Worm (Caenorhabditis elegans): ENCODE measurements around the gene F20C5.5.

F20C5.5 gene

DNA sequence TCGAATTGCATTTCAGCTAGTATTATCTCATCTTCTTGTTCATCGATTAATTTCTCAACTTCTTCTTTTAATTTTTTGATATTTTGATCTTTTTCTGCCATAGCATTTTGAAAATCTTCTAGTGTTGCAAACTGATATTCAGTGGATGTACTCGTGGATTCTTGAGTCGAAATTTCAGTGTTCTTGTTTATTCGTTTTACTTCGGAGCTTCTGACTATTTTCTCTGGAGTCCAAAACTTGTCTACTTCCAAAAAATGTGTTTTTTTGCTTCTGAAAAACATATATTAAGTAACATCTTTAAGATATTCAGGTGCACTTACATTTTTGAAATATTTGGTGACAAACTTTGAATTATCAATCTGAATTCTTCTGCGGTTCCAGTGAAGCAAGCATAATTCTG is at the start of gene F20C5.5:
Gene F20C5.5 (minus strand): TSS at position 101 of the 400 bp plus-strand sequence.
- TF ChIP-seq mab-5 (tag; optimal IDR thresholded peaks at IDR 0.05), result no peak
- TF ChIP-seq crh-2 (tag; optimal IDR thresholded peaks at IDR 0.05), result no peak
- no peak for TF ChIP-seq nhr-11 (tag; optimal IDR thresholded peaks at IDR 0.05)
- TF ChIP-seq snpc-4 (tag; optimal IDR thresholded peaks at IDR 0.05), result no peak
- no peak for TF ChIP-seq aly-2 (tag; optimal IDR thresholded peaks at IDR 0.05)
- no peak for TF ChIP-seq sma-9 (GFP tag; optimal IDR thresholded peaks at IDR 0.05)
- no peak for TF ChIP-seq sma-9 (tag; optimal IDR thresholded peaks at IDR 0.05)
- no peak for TF ChIP-seq unc-62 (GFP tag; optimal IDR thresholded peaks at IDR 0.05)
- TF ChIP-seq unc-55 (GFP tag; optimal IDR thresholded peaks at IDR 0.05), result no peak
- TF ChIP-seq F13H6.1 (tag; optimal IDR thresholded peaks at IDR 0.05), result no peak
- TF ChIP-seq gmeb-1 (tag; optimal IDR thresholded peaks at IDR 0.05), result no peak
- no peak for TF ChIP-seq ceh-82 (tag; optimal IDR thresholded peaks at IDR 0.05)
- TF ChIP-seq nhr-6 (tag; optimal IDR thresholded peaks at IDR 0.05), result no peak
- no peak for TF ChIP-seq skn-1 (tag; optimal IDR thresholded peaks at IDR 0.05)
- TF ChIP-seq alr-1 (tag; optimal IDR thresholded peaks at IDR 0.05), result no peak
- no peak for TF ChIP-seq ztf-11 (tag; optimal IDR thresholded peaks at IDR 0.05)
- no peak for TF ChIP-seq peb-1 (tag; optimal IDR thresholded peaks at IDR 0.05)
- no peak for TF ChIP-seq elt-1 (tag; optimal IDR thresholded peaks at IDR 0.05)
- TF ChIP-seq mdl-1 (tag; optimal IDR thresholded peaks at IDR 0.05), result no peak
- TF ChIP-seq ZK546.5 (tag; optimal IDR thresholded peaks at IDR 0.05), result no peak

DNA sequence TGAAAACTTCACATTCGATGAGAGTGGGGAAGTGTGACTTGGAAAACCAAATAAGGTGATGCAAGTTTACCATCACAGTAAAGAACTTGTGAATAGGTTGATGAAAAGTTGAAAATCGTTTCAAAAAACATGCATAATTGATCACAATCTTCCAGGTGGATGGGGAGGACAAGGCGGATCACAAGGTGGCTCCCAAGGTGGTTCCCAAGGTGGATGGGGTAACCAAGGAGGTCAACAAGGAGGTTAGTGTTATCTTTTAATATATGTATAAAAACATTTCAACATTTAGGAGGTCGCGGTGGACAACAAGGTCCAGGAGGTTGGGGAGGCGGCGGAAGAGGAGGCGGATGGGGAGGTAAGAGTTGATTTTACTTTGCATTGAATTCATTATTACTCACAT is 48.2 kb upstream of the F20C5.5 start, which contains the start of gene T28C6.10:
Gene T28C6.10 (plus strand): TSS at position 301 of the 400 bp plus-strand sequence.
- TF ChIP-seq nhr-23 (tag; optimal IDR thresholded peaks at IDR 0.05) (no peak), nhr-237 (tag; optimal IDR thresholded peaks at IDR 0.05) (no peak), ama-1 (optimal IDR thresholded peaks at IDR 0.05) (no peak), ZK546.5 (tag; optimal IDR thresholded peaks at IDR 0.05) (no peak), nhr-129 (tag; optimal IDR thresholded peaks at IDR 0.05) (no peak), sem-4 (tag; optimal IDR thresholded peaks at IDR 0.05) (no peak), gmeb-1 (tag; optimal IDR thresholded peaks at IDR 0.05) (no peak), dmd-4 (tag; optimal IDR thresholded peaks at IDR 0.05) (no peak), Y55F3AM.14 (GFP tag; optimal IDR thresholded peaks at IDR 0.05) (no peak), crh-2 (tag; optimal IDR thresholded peaks at IDR 0.05) (no peak), nhr-12 (tag; optimal IDR thresholded peaks at IDR 0.05) (no peak), ceh-16 (tag; optimal IDR thresholded peaks at IDR 0.05) (no peak), elt-1 (tag; optimal IDR thresholded peaks at IDR 0.05) (no peak), mdl-1 (tag; optimal IDR thresholded peaks at IDR 0.05) (no peak)

DNA sequence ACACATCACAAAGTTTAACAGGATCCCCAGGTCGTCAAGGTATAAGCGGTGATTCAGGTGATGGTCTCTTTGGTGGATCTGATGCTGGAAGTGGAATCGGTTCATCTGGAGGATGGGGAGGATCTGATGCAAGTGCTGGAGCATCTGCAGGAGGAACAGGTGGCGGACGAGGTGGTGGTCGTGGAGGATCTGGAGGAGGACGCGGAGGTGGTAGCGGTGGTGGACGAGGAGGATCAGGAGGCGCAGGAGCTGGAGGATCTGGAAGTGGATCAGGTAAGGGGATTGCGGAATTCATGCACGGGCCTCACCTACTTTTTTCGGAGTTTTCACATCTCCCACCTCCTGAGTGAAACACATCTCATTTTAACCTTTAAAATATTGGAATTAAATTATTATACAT is 47.2 kb upstream of the F20C5.5 start:
- no peak for TF ChIP-seq gmeb-1 (tag; optimal IDR thresholded peaks at IDR 0.05)
- TF ChIP-seq ztf-1 (GFP tag; conservative IDR thresholded peaks at IDR 0.05), result no peak
- no peak for TF ChIP-seq sem-4 (tag; optimal IDR thresholded peaks at IDR 0.05)
- TF ChIP-seq ztf-11 (tag; optimal IDR thresholded peaks at IDR 0.05), result no peak
- TF ChIP-seq nhr-11 (tag; optimal IDR thresholded peaks at IDR 0.05), result no peak
- no peak for TF ChIP-seq unc-55 (GFP tag; optimal IDR thresholded peaks at IDR 0.05)
- TF ChIP-seq sma-3 (GFP tag; optimal IDR thresholded peaks at IDR 0.05), result no peak
- TF ChIP-seq elt-3 (tag; optimal IDR thresholded peaks at IDR 0.05), result no peak
- TF ChIP-seq nhr-129 (tag; optimal IDR thresholded peaks at IDR 0.05), result no peak

DNA sequence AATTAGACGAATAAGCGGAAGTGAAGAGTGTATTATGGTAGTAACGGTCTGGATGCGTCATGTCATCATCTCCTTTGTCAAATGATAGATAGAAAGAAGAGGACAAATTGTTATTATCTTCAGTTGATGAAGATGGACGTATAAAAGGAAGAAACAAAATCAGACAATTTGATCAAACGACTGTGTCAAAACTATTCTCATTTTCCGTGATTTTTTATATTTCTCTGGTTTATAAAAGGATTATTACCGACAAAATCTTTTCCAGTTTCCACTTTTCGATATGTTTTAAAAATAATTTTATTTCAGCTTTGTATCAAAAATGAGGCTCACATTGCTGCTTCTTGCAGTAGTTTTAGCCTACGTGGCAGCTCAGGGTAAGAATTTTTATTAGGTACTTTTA is 46.6 kb upstream of the F20C5.5 start, which contains the start of gene grsp-2:
Gene grsp-2 (plus strand): TSS at position 301 of the 400 bp plus-strand sequence.
- TF ChIP-seq unc-62 (GFP tag; optimal IDR thresholded peaks at IDR 0.05) (no peak), nhr-237 (tag; optimal IDR thresholded peaks at IDR 0.05) (no peak), sma-3 (GFP tag; optimal IDR thresholded peaks at IDR 0.05) (peak; percentile 35), blmp-1 (tag; optimal IDR thresholded peaks at IDR 0.05; ENCODE audit: insufficient read depth) (no peak), ceh-16 (tag; optimal IDR thresholded peaks at IDR 0.05) (no peak), mbf-1 (tag; optimal IDR thresholded peaks at IDR 0.05) (no peak)

DNA sequence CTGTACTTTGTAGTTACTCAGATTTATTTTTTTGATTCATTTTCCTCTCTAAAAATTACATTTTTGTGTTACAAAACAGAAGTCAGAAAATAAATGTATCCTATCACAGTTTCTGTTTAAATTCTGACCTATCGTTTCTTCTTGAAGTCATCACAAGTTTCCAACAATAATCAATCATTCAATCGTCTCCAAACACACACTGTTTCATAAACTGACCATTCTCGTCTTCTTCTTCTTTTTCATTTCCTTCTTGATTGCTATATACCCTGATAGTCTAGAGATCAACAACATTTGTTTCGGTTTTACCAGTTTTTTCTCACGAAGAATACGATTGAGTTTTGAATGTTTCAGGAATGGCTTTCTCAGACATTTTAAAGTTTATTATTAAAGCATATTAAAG is 45.7 kb upstream of the F20C5.5 start:
- TF ChIP-seq sma-3 (GFP tag; optimal IDR thresholded peaks at IDR 0.05), result peak; percentile 21
- peak; percentile 23 for TF ChIP-seq nhr-21 (tag; optimal IDR thresholded peaks at IDR 0.05)
- TF ChIP-seq nhr-11 (tag; optimal IDR thresholded peaks at IDR 0.05), result no peak
- peak; percentile 29 for TF ChIP-seq nhr-25 (tag; optimal IDR thresholded peaks at IDR 0.05)
- TF ChIP-seq sma-9 (GFP tag; optimal IDR thresholded peaks at IDR 0.05), result peak; percentile 55
- TF ChIP-seq sma-9 (tag; optimal IDR thresholded peaks at IDR 0.05), result no peak
